Fruit fly (Drosophila melanogaster) whole organism, prepupa: ENCODE measurements around the gene CG9586.

Experiments used
- Blimp-1 ChIP-seq: fragments of 200-800 bp; sonication (Bioruptor generic); optimal IDR thresholded peaks from 3 replicates; lab custom pipeline; 2017; ENCODE audit warnings: missing biosample characterization, missing genetic modification characterization, mild to moderate bottlenecking, moderate library complexity, missing genetic modification reagents
- CG10631 ChIP-seq: fragments of 200-800 bp; sonication (Bioruptor generic); optimal IDR thresholded peaks from 2 replicates; lab custom pipeline; 2016; ENCODE audit warnings: missing biosample characterization, missing genetic modification characterization
- CG10669 ChIP-seq: fragments of 200-800 bp; sonication (Bioruptor generic); optimal IDR thresholded peaks from 3 replicates; lab custom pipeline; 2018; ENCODE audit warnings: missing biosample characterization, mild to moderate bottlenecking, missing genetic modification characterization, moderate library complexity
- CG11294 ChIP-seq: fragments of 200-800 bp; sonication (Bioruptor generic); IDR thresholded peaks from 2 replicates; pipeline ENCODE4 v1.3.6; 2022; ENCODE audit warnings: missing biosample characterization, missing genetic modification characterization
- CG11902 ChIP-seq: fragments of 200-800 bp; sonication (Bioruptor generic); optimal IDR thresholded peaks from 3 replicates; lab custom pipeline; 2016; ENCODE audit warnings: missing biosample characterization, missing genetic modification characterization
- CG1621 ChIP-seq: fragments of 200-800 bp; sonication (Bioruptor generic); optimal IDR thresholded peaks from 3 replicates; lab custom pipeline; 2018; ENCODE audit warnings: missing biosample characterization, mild to moderate bottlenecking, missing genetic modification characterization
- CG16779 ChIP-seq: fragments of 200-800 bp; sonication (Bioruptor generic); optimal IDR thresholded peaks from 3 replicates; lab custom pipeline; 2017; ENCODE audit warnings: missing biosample characterization, mild to moderate bottlenecking, missing genetic modification characterization
- CG3032 ChIP-seq: fragments of 200-800 bp; optimal IDR thresholded peaks from 2 replicates; lab custom pipeline; 2019; ENCODE audit warnings: missing biosample characterization, mild to moderate bottlenecking, missing genetic modification characterization, moderate library complexity
- CG32006 ChIP-seq: fragments of 200-800 bp; sonication (Bioruptor generic); optimal IDR thresholded peaks from 3 replicates; lab custom pipeline; 2017; ENCODE audit warnings: missing biosample characterization, mild to moderate bottlenecking, missing genetic modification characterization
- CG34406 ChIP-seq: fragments of 200-800 bp; sonication (Bioruptor generic); optimal IDR thresholded peaks from 3 replicates; lab custom pipeline; 2016; ENCODE audit warnings: missing biosample characterization, missing genetic modification characterization
- CG3919 ChIP-seq: fragments of 200-800 bp; sonication (Bioruptor generic); optimal IDR thresholded peaks from 3 replicates; lab custom pipeline; 2016; ENCODE audit warnings: missing biosample characterization, missing genetic modification characterization
- CG4318 ChIP-seq: fragments of 200-800 bp; sonication (Bioruptor generic); optimal IDR thresholded peaks from 3 replicates; lab custom pipeline; 2017; ENCODE audit warnings: missing biosample characterization, mild to moderate bottlenecking, missing genetic modification characterization
- CG6163 ChIP-seq: fragments of 200-800 bp; sonication (Bioruptor generic); IDR thresholded peaks from 3 replicates; pipeline ENCODE4 v1.3.6; 2022; ENCODE audit warnings: missing biosample characterization, missing genetic modification characterization
- CG6276 ChIP-seq: fragments of 200-800 bp; sonication (Bioruptor generic); optimal IDR thresholded peaks from 2 replicates; lab custom pipeline; 2017; ENCODE audit warnings: missing biosample characterization, mild to moderate bottlenecking, missing genetic modification characterization
- CG6792 ChIP-seq: fragments of 200-800 bp; sonication (Bioruptor generic); optimal IDR thresholded peaks from 3 replicates; lab custom pipeline; 2016; ENCODE audit warnings: missing biosample characterization, missing genetic modification characterization
- CG6854 ChIP-seq: fragments of 200-800 bp; sonication (Bioruptor generic); optimal IDR thresholded peaks from 2 replicates; lab custom pipeline; 2017; ENCODE audit warnings: missing biosample characterization, mild to moderate bottlenecking, missing genetic modification characterization
- CG7368 ChIP-seq: fragments of 200-800 bp; sonication (Bioruptor generic); optimal IDR thresholded peaks from 3 replicates; lab custom pipeline; 2016; ENCODE audit warnings: missing biosample characterization, missing genetic modification characterization
- CG8632 ChIP-seq: fragments of 200-800 bp; sonication (Bioruptor generic); optimal IDR thresholded peaks from 3 replicates; lab custom pipeline; 2016; ENCODE audit warnings: missing biosample characterization, missing genetic modification characterization
- CG9139 ChIP-seq: fragments of 200-800 bp; sonication (Bioruptor generic); optimal IDR thresholded peaks from 3 replicates; lab custom pipeline; 2017; ENCODE audit warnings: missing biosample characterization, mild to moderate bottlenecking, missing genetic modification characterization
- Eip75B ChIP-seq: fragments of 200-800 bp; sonication (Bioruptor generic); optimal IDR thresholded peaks from 3 replicates; lab custom pipeline; 2016; ENCODE audit warnings: missing biosample characterization, missing genetic modification characterization
- Eip93F ChIP-seq: fragments of 200-800 bp; sonication (Bioruptor generic); optimal IDR thresholded peaks from 2 replicates; lab custom pipeline; 2016; ENCODE audit warnings: missing biosample characterization, mild to moderate bottlenecking, missing genetic modification characterization
- Ets96B ChIP-seq: fragments of 200-800 bp; optimal IDR thresholded peaks from 2 replicates; lab custom pipeline; 2019; ENCODE audit warnings: missing biosample characterization, mild to moderate bottlenecking, missing genetic modification characterization, moderate library complexity
- Gug ChIP-seq: fragments of 200-800 bp; sonication (Bioruptor generic); IDR thresholded peaks from 2 replicates; pipeline ENCODE4 v1.3.6; 2022; ENCODE audit warnings: missing biosample characterization, missing genetic modification characterization
- Hr39 ChIP-seq: fragments of 200-800 bp; sonication (Bioruptor generic); optimal IDR thresholded peaks from 2 replicates; lab custom pipeline; 2016; ENCODE audit warnings: missing biosample characterization, missing genetic modification characterization
- Hr4 ChIP-seq: fragments of 200-800 bp; sonication (Bioruptor generic); optimal IDR thresholded peaks from 3 replicates; lab custom pipeline; 2016; ENCODE audit warnings: missing biosample characterization, missing genetic modification characterization
- OdsH ChIP-seq: fragments of 200-800 bp; sonication (Bioruptor generic); optimal IDR thresholded peaks from 3 replicates; lab custom pipeline; 2016; ENCODE audit warnings: missing biosample characterization, missing genetic modification characterization
- Smox ChIP-seq: fragments of 200-800 bp; sonication (Bioruptor generic); optimal IDR thresholded peaks from 3 replicates; lab custom pipeline; 2016; ENCODE audit warnings: missing biosample characterization, missing genetic modification characterization
- Sox14 ChIP-seq: fragments of 200-800 bp; sonication (Bioruptor generic); optimal IDR thresholded peaks from 3 replicates; lab custom pipeline; 2016; ENCODE audit warnings: missing biosample characterization, missing genetic modification characterization
- Sox15 ChIP-seq: fragments of 200-800 bp; sonication (Bioruptor generic); optimal IDR thresholded peaks from 3 replicates; lab custom pipeline; 2016; ENCODE audit warnings: missing biosample characterization, missing genetic modification characterization
- achi ChIP-seq: fragments of 200-800 bp; sonication (Bioruptor generic); optimal IDR thresholded peaks from 3 replicates; lab custom pipeline; 2016; ENCODE audit warnings: missing biosample characterization, missing genetic modification characterization
- acj6 ChIP-seq: fragments of 200-800 bp; sonication (Bioruptor generic); optimal IDR thresholded peaks from 3 replicates; lab custom pipeline; 2016; ENCODE audit warnings: missing biosample characterization, missing genetic modification characterization
- cyc ChIP-seq: fragments of 200-800 bp; sonication (Bioruptor generic); optimal IDR thresholded peaks from 3 replicates; lab custom pipeline; 2016; ENCODE audit warnings: missing biosample characterization, missing genetic modification characterization
- dsx ChIP-seq: fragments of 200-800 bp; optimal IDR thresholded peaks from 3 replicates; lab custom pipeline; 2019; ENCODE audit warnings: missing biosample characterization, mild to moderate bottlenecking, missing genetic modification characterization, moderate library complexity; ENCODE audit not compliant: poor library complexity, severe bottlenecking
- fd59A ChIP-seq: fragments of 200-800 bp; sonication (Bioruptor generic); optimal IDR thresholded peaks from 2 replicates; lab custom pipeline; 2017; ENCODE audit warnings: missing biosample characterization, mild to moderate bottlenecking, missing genetic modification characterization, missing genetic modification reagents
- fd85E ChIP-seq: fragments of 200-800 bp; sonication (Bioruptor generic); optimal IDR thresholded peaks from 3 replicates; lab custom pipeline; 2016; ENCODE audit warnings: missing biosample characterization, missing genetic modification characterization
- fkh ChIP-seq: fragments of 200-800 bp; sonication (Bioruptor generic); optimal IDR thresholded peaks from 3 replicates; lab custom pipeline; 2017; ENCODE audit warnings: missing biosample characterization, mild to moderate bottlenecking, missing genetic modification characterization, moderate library complexity
- lz ChIP-seq: fragments of 200-800 bp; sonication (Bioruptor generic); optimal IDR thresholded peaks from 3 replicates; lab custom pipeline; 2016; ENCODE audit warnings: missing biosample characterization, missing genetic modification characterization
- net ChIP-seq: fragments of 200-800 bp; sonication (Bioruptor generic); optimal IDR thresholded peaks from 3 replicates; lab custom pipeline; 2016; ENCODE audit warnings: missing biosample characterization, missing genetic modification characterization
- ss ChIP-seq, 2 experiments: fragments of 200-800 bp; sonication (Bioruptor generic); optimal IDR thresholded peaks; 2 replicates in 1 of 2; 3 replicates in 1 of 2; lab custom pipeline; 2017 to 2018; ENCODE audit warnings: mild to moderate bottlenecking in 2 of 2, missing biosample characterization in 2 of 2, missing genetic modification characterization in 2 of 2, moderate library complexity in 1 of 2
- svp ChIP-seq: fragments of 200-800 bp; sonication (Bioruptor generic); peaks from one replicate; lab custom pipeline; 2016; ENCODE audit warnings: missing biosample characterization, missing genetic modification characterization
- vri ChIP-seq: fragments of 200-800 bp; sonication (Bioruptor generic); optimal IDR thresholded peaks from 3 replicates; lab custom pipeline; 2016; ENCODE audit warnings: missing biosample characterization, mild to moderate bottlenecking, missing genetic modification characterization

The CG9586 gene

DNA sequence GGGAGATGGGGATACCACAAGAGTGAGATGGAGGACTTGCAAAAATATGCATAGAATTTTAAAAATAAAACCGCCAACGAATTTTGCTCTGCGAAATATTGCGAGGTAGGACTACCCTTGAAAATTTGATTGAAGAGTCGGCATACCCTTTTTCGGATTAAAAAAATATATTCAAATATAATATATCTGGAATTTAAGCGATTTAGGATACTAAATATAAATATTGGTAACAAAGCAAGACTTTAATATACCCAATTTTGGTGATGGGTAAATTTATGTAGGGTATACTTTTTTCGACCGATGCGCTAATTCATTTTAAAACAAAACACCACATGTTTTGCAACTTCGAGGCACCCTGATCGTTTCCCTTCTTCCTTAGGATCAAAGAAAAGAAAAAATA, 16.9 kb downstream of the CG9586 start (continued):
- TF ChIP-seq CG4318 (GFP tag; lab: Kevin White, UChicago), result no peak
- TF ChIP-seq CG3032 (tag; lab: Kevin White, UChicago), result peak; percentile 26
- TF ChIP-seq Eip75B (GFP tag; lab: Kevin White, UChicago), result peak; percentile 21
- peak; percentile 32 for TF ChIP-seq CG10669 (GFP tag; lab: Kevin White, UChicago)
- no peak for TF ChIP-seq vri
- TF ChIP-seq CG1621, result no peak
- no peak for TF ChIP-seq CG11294

DNA sequence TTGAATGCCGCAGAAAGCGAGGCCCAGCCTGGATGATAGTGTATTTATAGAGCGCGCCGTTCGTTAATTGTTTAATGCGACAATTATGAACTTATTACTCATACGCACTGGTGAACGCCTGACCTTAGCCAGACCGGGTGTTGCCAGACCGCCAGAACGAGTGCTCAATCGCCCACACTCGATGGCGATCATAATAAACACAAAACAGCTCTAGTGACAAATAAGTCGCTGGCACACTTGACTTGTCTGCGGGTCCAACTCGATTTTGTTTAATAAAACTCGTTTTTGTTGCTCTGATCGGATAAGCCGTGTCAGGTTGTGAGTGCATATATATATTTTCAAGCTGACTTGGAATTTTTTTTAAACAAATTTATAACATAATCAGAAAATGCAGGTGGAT, 18.2 kb downstream of the CG9586 start:
- no peak for TF ChIP-seq CG11294
- TF ChIP-seq svp, result peak; percentile 67

DNA sequence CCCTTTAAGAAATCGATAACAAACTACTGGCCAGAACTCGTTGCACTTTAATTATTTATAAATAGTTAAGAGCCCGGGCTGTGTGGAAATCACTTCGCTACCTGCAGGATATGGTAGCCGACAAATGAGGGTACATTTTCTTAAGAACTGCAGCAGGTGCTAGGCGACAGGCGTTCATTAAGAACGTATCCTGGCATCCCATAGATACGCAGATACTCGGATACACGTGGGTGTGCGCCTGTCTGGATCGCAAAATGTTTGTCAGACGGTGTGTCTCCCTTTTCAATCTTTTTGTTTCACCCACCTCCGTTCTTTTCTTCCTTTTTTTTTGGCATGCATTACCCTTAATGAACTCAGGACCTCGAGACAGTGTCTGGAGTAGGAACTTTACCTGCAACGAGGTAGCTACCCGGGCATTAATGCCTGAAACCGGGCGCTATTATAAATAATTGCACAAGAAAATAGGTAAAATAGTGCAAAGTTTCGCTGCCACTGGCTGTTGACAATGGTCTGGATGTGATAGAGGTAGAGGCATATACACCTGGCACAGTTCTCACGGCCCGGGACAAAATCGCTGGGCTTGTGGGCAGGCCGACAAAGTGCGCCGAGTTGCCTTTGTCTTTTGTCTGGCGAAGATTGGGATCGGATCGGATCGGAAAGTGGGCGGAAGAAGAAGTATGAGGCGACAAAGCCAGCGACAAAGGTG, 19.9 kb downstream of the CG9586 start:
- TF ChIP-seq fkh (GFP tag; lab: Kevin White, UChicago), result no peak
- TF ChIP-seq CG6163 (GFP tag; lab: Robert Waterston, UW), result 0 out of 3 replicates have a peak, but pooled peaks have one; percentile 11

DNA sequence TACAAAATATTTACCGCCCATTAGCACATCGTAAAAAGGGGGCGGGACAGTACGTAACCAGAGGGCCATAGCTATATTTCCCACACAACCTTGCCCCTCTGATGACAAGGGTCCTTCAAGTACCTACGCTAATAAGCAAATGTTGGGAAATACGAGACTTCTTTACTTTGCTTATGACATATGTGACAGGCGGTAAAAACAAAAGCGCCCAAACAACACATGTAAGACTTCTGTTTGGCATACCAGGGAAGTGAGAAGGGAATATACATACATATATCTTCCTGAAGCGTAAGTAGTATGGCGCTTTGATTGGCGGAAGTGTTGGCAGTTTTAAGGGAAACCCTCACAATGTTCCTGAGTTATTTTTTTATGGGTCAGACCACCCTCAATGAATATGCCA, 20.6 kb downstream of the CG9586 start:
- no peak for TF ChIP-seq CG6163 (GFP tag; lab: Robert Waterston, UW)
- no peak for TF ChIP-seq CG6276 (GFP tag; lab: Kevin White, UChicago)
- no peak for TF ChIP-seq Blimp-1 (GFP tag; lab: Kevin White, UChicago)
- TF ChIP-seq fd85E (GFP tag; lab: Kevin White, UChicago), result no peak
- no peak for TF ChIP-seq svp
- TF ChIP-seq dsx, result no peak
- TF ChIP-seq CG6792 (GFP tag; lab: Kevin White, UChicago), result no peak
- no peak for TF ChIP-seq Hr39 (GFP tag; lab: Kevin White, UChicago)
- TF ChIP-seq fkh (GFP tag; lab: Kevin White, UChicago), result no peak
- TF ChIP-seq CG32006 (GFP tag; lab: Kevin White, UChicago), result no peak
- no peak for TF ChIP-seq Sox15 (GFP tag; lab: Kevin White, UChicago)
- no peak for TF ChIP-seq Hr4 (GFP tag; lab: Kevin White, UChicago)

DNA sequence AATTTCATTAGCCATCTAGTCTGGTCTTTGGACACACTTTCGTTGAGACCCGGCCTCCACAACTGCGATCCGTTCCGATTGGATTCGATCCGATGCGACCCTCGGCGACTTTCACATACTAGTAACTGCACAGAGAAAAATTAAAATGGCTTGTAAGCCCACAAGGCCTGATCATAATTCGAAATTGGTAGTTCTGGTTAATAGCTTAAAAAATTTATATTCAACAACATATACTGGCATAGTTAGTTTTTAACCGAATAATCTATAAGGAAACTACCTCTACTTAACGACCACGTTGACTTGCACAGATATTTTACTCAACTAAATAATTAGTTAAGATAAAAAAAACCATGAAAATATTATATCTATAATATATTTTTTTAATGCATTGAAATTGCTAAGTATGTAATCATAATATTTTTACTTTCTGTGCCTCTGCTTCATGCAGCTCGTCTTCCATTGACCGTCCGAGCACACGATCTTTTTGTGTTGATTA, 25.3 kb downstream of the CG9586 start:
- TF ChIP-seq achi (peak; percentile 1), CG7368 (GFP tag; lab: Kevin White, UChicago) (no peak), CG8632 (GFP tag; lab: Kevin White, UChicago) (no peak), CG10631 (GFP tag; lab: Kevin White, UChicago) (no peak), CG3032 (tag; lab: Kevin White, UChicago) (no peak), Ets96B (tag; lab: Kevin White, UChicago) (no peak), cyc (no peak), Gug (GFP tag; lab: Robert Waterston, UW) (no peak), Smox (GFP tag; lab: Kevin White, UChicago) (no peak), OdsH (GFP tag; lab: Kevin White, UChicago) (no peak), CG11902 (GFP tag; lab: Kevin White, UChicago) (no peak), net (GFP tag; lab: Kevin White, UChicago) (no peak), CG16779 (no peak), CG32006 (GFP tag; lab: Kevin White, UChicago) (peak; percentile 83), ss (GFP tag; optimal IDR thresholded peaks at IDR 0.05; lab: Kevin White, UChicago) (no peak), Eip93F (GFP tag; lab: Kevin White, UChicago) (no peak), CG9139 (GFP tag; lab: Kevin White, UChicago) (no peak), lz (GFP tag; lab: Kevin White, UChicago) (no peak), acj6 (GFP tag; lab: Kevin White, UChicago) (no peak), Sox15 (GFP tag; lab: Kevin White, UChicago) (no peak), CG1621 (no peak), svp (peak; percentile 37), fd59A (GFP tag; lab: Kevin White, UChicago) (no peak), CG6276 (GFP tag; lab: Kevin White, UChicago) (peak; percentile 28), Sox14 (no peak), fkh (GFP tag; lab: Kevin White, UChicago) (no peak), CG6854 (no peak), CG34406 (GFP tag; lab: Kevin White, UChicago) (no peak), Hr4 (GFP tag; lab: Kevin White, UChicago) (peak; percentile 55), CG3919 (no peak), CG4318 (GFP tag; lab: Kevin White, UChicago) (peak; percentile 65), CG11294 (no peak)
